Worm (Caenorhabditis elegans) whole organism, L3 larva: ENCODE data around the gene rps-30.

ENCODE experiments used
- egl-27 ChIP-seq: sonication (generic microtip); optimal IDR thresholded peaks from 4 replicates; lab custom pipeline; 2017; ENCODE audit warnings: missing biosample characterization, missing genetic modification reagents, missing genetic modification characterization
- elt-3 ChIP-seq, 3 experiments: fragments of 150-350 bp in 1 of 3; sonication (generic microtip) in 2 of 3; optimal IDR thresholded peaks; 2 replicates in 2 of 3; 4 replicates in 1 of 3; lab custom pipeline; 2014 to 2017; ENCODE audit warnings: missing biosample characterization in 3 of 3, missing genetic modification characterization in 3 of 3
- lin-39 ChIP-seq: fragments of 150-350 bp; optimal IDR thresholded peaks from 2 replicates; lab custom pipeline; 2018; ENCODE audit warnings: missing biosample characterization, missing genetic modification reagents, missing genetic modification characterization
- nfya-1 ChIP-seq: sonication (generic microtip); optimal IDR thresholded peaks from 2 replicates; lab custom pipeline; 2017; ENCODE audit warnings: missing genetic modification characterization, mild to moderate bottlenecking, missing compliant biosample characterization, antibody characterized with exemption, moderate library complexity; ENCODE audit not compliant: insufficient read depth
- nhr-11 ChIP-seq: fragments of 150-350 bp; optimal IDR thresholded peaks from 2 replicates; lab custom pipeline; 2014; ENCODE audit warnings: missing biosample characterization, missing genetic modification characterization
- nhr-77 ChIP-seq: fragments of 150-350 bp; optimal IDR thresholded peaks from 2 replicates; lab custom pipeline; 2014; ENCODE audit warnings: missing biosample characterization, missing genetic modification characterization
- tbx-2 ChIP-seq: sonication (generic microtip); optimal IDR thresholded peaks from 2 replicates; lab custom pipeline; 2016; ENCODE audit warnings: mild to moderate bottlenecking, missing genetic modification characterization, missing compliant biosample characterization
- unc-39 ChIP-seq: sonication (generic microtip); optimal IDR thresholded peaks from 4 replicates; lab custom pipeline; 2017; ENCODE audit warnings: missing biosample characterization, missing genetic modification characterization
- unc-62 ChIP-seq: fragments of 150-350 bp; sonication (generic microtip); optimal IDR thresholded peaks from 4 replicates; lab custom pipeline; 2014; ENCODE audit warnings: missing biosample characterization, missing genetic modification reagents, missing genetic modification characterization

DNA sequence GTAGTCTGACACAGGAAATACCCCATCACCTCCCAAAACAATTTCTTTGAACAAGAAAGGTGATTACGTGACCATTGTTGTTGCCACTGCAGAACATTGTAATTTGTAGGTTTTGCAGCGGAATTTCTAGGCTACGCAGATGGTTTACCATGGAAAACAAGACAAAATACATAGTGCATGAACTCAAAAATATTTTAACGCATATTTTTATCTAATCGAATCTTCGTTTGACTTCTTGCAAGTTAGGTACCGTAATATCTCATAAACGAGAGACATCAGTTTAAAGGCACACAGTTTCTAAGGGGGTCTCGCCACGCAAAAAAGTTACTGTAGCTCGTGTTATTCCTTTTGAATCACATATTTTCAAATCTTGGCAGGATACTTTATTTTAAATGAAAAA lies 2.6 kb downstream of the rps-30 start:
- TF ChIP-seq nfya-1 (tag; lab: Kevin White, UChicago) (no peak), nhr-77 (no peak), nhr-11 (tag; lab: Kevin White, UChicago) (no peak), elt-3 (tag; optimal IDR thresholded peaks at IDR 0.05; lab: Kevin White, UChicago) (no peak), tbx-2 (no peak), unc-39 (tag; lab: Kevin White, UChicago) (no peak), egl-27 (tag; lab: Kevin White, UChicago) (no peak), unc-62 (GFP tag; lab: Kevin White, UChicago) (no peak), lin-39 (tag; lab: Kevin White, UChicago) (no peak)
